Fruit fly (Drosophila melanogaster): Measurements from ENCODE around the gene CG10510.

Gene CG10510

dm6 chr3L:21225642-21226041, 15.8 kb upstream of the CG10510 start:
- TF ChIP-seq dl (GFP tag; optimal IDR thresholded peaks at IDR 0.05; ENCODE audit: insufficient read depth in 1 of 2, partially characterized antibody in 2 of 2) (no peak), foxo (GFP tag; optimal IDR thresholded peaks at IDR 0.05) (no peak), CrebA (GFP tag; optimal IDR thresholded peaks at IDR 0.05; ENCODE audit: borderline replicate concordance) (no peak), psq (GFP tag; optimal IDR thresholded peaks at IDR 0.05) (no peak)

- TF ChIP-seq Dfd (GFP tag; optimal IDR thresholded peaks at IDR 0.05) (peak; percentile 16), psq (GFP tag; optimal IDR thresholded peaks at IDR 0.05) (peak; percentile 13), rgr (GFP tag; optimal IDR thresholded peaks at IDR 0.05) (no peak), br (GFP tag; optimal IDR thresholded peaks at IDR 0.05) (peak; percentile 26), foxo (GFP tag; optimal IDR thresholded peaks at IDR 0.05) (peak in 1 of 2 experiments; percentile 27)
Measured at dm6 chr3L:21224701-21225223, 14.9 kb upstream of the CG10510 start.

- TF ChIP-seq psq (GFP tag; optimal IDR thresholded peaks at IDR 0.05) (no peak), br (GFP tag; optimal IDR thresholded peaks at IDR 0.05) (no peak), woc (GFP tag; optimal IDR thresholded peaks at IDR 0.05) (no peak), HLH106 (tag; optimal IDR thresholded peaks at IDR 0.05) (no peak), Jra (GFP tag; optimal IDR thresholded peaks at IDR 0.05) (no peak)
Measured at dm6 chr3L:21224274-21224673, 14.4 kb upstream of the CG10510 start.

- TF ChIP-seq dl (GFP tag; optimal IDR thresholded peaks at IDR 0.05; ENCODE audit: insufficient read depth in 1 of 2, partially characterized antibody in 2 of 2) (no peak), dmrt93B (GFP tag; optimal IDR thresholded peaks at IDR 0.05) (no peak), br (GFP tag; optimal IDR thresholded peaks at IDR 0.05) (no peak), Dfd (GFP tag; optimal IDR thresholded peaks at IDR 0.05) (no peak), N (GFP tag; optimal IDR thresholded peaks at IDR 0.05) (no peak), brk (GFP tag; optimal IDR thresholded peaks at IDR 0.05) (no peak), Mio (GFP tag; optimal IDR thresholded peaks at IDR 0.05) (no peak), CrebA (GFP tag; optimal IDR thresholded peaks at IDR 0.05; ENCODE audit: borderline replicate concordance) (no peak), Myc (optimal IDR thresholded peaks at IDR 0.05) (no peak), foxo (GFP tag; optimal IDR thresholded peaks at IDR 0.05) (no peak), sv (GFP tag; optimal IDR thresholded peaks at IDR 0.05) (no peak), CG32264 (GFP tag; optimal IDR thresholded peaks at IDR 0.05) (no peak), Sp1 (GFP tag; optimal IDR thresholded peaks at IDR 0.05) (no peak), Hr78 (GFP tag; optimal IDR thresholded peaks at IDR 0.05) (no peak)
Measured at dm6 chr3L:21223268-21223667, 13.4 kb upstream of the CG10510 start.

- TF ChIP-seq dmrt93B (GFP tag; optimal IDR thresholded peaks at IDR 0.05), result no peak
- TF ChIP-seq Rel (GFP tag; optimal IDR thresholded peaks at IDR 0.05), result no peak
- no peak for TF ChIP-seq Rel (tag; optimal IDR thresholded peaks at IDR 0.05)
Measured at dm6 chr3L:21220100-21220499, 10.2 kb upstream of the CG10510 start, which contains the start of gene CG43219. Gene CG43219 (plus strand): TSS chr3L:21220400.

dm6 chr3L:21219160-21219559, 9.3 kb upstream of the CG10510 start:
- TF ChIP-seq HLH106 (tag; optimal IDR thresholded peaks at IDR 0.05), result no peak
- no peak for TF ChIP-seq Dfd (GFP tag; optimal IDR thresholded peaks at IDR 0.05)
- no peak for TF ChIP-seq br (GFP tag; optimal IDR thresholded peaks at IDR 0.05)
- TF ChIP-seq N (GFP tag; optimal IDR thresholded peaks at IDR 0.05), result no peak
- no peak for TF ChIP-seq Myc (optimal IDR thresholded peaks at IDR 0.05)
- TF ChIP-seq CrebA (GFP tag; optimal IDR thresholded peaks at IDR 0.05; ENCODE audit: borderline replicate concordance), result no peak
- no peak for TF ChIP-seq Jra (GFP tag; optimal IDR thresholded peaks at IDR 0.05)
- TF ChIP-seq usp (GFP tag; optimal IDR thresholded peaks at IDR 0.05), result no peak
- no peak for TF ChIP-seq foxo (GFP tag; optimal IDR thresholded peaks at IDR 0.05)
- TF ChIP-seq Mio (GFP tag; optimal IDR thresholded peaks at IDR 0.05), result no peak
- TF ChIP-seq Sp1 (GFP tag; optimal IDR thresholded peaks at IDR 0.05), result no peak

- TF ChIP-seq Rel (GFP tag; optimal IDR thresholded peaks at IDR 0.05) (no peak), Rel (tag; optimal IDR thresholded peaks at IDR 0.05) (peak; percentile 37), Dfd (GFP tag; optimal IDR thresholded peaks at IDR 0.05) (no peak), sv (GFP tag; optimal IDR thresholded peaks at IDR 0.05) (no peak), Myc (optimal IDR thresholded peaks at IDR 0.05) (peak; percentile 70), HLH106 (tag; optimal IDR thresholded peaks at IDR 0.05) (no peak), foxo (GFP tag; optimal IDR thresholded peaks at IDR 0.05) (no peak), N (GFP tag; optimal IDR thresholded peaks at IDR 0.05) (no peak), Sp1 (GFP tag; optimal IDR thresholded peaks at IDR 0.05) (no peak), Hr83 (GFP tag; optimal IDR thresholded peaks at IDR 0.05; ENCODE audit: poor library complexity, severe bottlenecking) (no peak)
Measured at dm6 chr3L:21216697-21217291, 6.9 kb upstream of the CG10510 start, which contains the start of the genes Trmt112 and Ilk. Gene Trmt112 (minus strand): TSS chr3L:21216839. Gene Ilk (plus strand): TSS chr3L:21216901.

All from whole organism, wandering third instar larva.